Fruit fly (Drosophila melanogaster) Kc167 (cell line): Measurements from ENCODE around the gene kek6.

Experiments
- Myc ChIP-seq: fragments of >200 bp; optimal IDR thresholded peaks from 2 replicates; lab custom pipeline; 2017; ENCODE audit warnings: missing external identifiers
- Sin3A ChIP-seq: fragments of >200 bp; optimal IDR thresholded peaks from 2 replicates; lab custom pipeline; 2018; ENCODE audit warnings: missing external identifiers
- h ChIP-seq: fragments of >200 bp; optimal IDR thresholded peaks from 3 replicates; lab custom pipeline; 2018; ENCODE audit warnings: missing external identifiers
- insv ChIP-seq: fragments of >200 bp; optimal IDR thresholded peaks from 3 replicates; lab custom pipeline; 2018; ENCODE audit warnings: missing external identifiers
- psq ChIP-seq: fragments of >200 bp; optimal IDR thresholded peaks from 2 replicates; lab custom pipeline; 2017; ENCODE audit warnings: missing external identifiers
- ttk ChIP-seq: sonication (Bioruptor generic); optimal IDR thresholded peaks from 2 replicates; lab custom pipeline; 2017; ENCODE audit warnings: missing external identifiers

The kek6 gene

DNA sequence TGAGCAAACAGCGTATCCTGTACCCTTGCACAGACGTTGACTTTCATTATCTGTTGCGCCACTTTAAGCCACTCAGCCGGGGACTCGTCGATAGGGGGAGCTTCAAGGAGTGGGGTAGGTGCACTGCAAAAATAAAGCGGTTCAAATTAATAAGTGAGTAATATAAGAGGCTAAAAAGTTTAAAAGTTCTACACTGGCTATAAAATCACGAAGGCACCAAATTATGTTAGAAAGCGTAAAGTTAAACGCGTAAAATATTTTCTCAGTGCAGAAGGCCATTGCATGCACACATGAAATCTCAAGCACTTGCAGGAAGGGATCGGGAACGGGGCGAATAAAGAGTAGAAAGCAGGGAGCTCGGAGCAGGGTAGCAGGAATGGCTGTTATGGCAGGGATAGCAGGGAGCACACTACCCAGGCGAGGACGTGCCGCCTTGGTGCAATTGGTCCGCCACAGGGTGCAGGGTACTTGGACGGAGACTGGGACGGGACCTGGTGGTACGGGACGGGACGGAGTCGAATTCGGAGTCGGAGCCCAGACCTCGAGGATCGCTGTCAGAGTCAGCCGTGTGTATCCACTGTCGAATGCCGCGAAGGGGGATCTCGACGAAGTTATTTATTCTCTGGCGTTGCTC is 76.3 kb downstream of the kek6 start:
- TF ChIP-seq ttk (no peak), Myc (no peak), h (lab: Kevin White, UChicago) (no peak), insv (no peak), psq (lab: Kevin White, UChicago) (no peak), Sin3A (lab: Kevin White, UChicago) (no peak)

DNA sequence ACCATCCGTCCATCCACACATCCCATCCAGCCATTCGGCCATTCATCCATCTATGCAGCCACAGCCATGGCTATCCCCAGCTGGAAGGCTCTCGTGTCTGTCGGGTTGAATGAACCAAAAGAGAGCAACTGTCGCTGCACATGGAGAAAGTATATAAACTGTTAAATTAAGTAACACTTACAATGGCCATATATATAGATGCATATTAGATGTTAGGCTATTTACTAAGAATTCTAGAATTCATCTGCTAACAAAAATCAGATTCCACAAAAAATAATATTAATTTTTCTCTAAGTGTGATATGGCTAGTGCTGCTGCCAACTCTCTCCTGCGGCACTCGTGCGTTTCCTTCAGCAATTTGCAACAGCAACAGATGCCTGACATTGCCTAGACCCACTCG is 78.3 kb downstream of the kek6 start:
- TF ChIP-seq h (lab: Kevin White, UChicago) (no peak), Myc (no peak), insv (no peak), Sin3A (lab: Kevin White, UChicago) (no peak), ttk (no peak), psq (lab: Kevin White, UChicago) (no peak)

dm6 chr3R:31701934-31702333 is 80.0 kb downstream of the kek6 start:
- TF ChIP-seq h (lab: Kevin White, UChicago) = no peak
- no peak for TF ChIP-seq Myc
- TF ChIP-seq psq (lab: Kevin White, UChicago) = no peak
- TF ChIP-seq ttk = no peak
- no peak for TF ChIP-seq insv
- TF ChIP-seq Sin3A (lab: Kevin White, UChicago) = no peak

DNA sequence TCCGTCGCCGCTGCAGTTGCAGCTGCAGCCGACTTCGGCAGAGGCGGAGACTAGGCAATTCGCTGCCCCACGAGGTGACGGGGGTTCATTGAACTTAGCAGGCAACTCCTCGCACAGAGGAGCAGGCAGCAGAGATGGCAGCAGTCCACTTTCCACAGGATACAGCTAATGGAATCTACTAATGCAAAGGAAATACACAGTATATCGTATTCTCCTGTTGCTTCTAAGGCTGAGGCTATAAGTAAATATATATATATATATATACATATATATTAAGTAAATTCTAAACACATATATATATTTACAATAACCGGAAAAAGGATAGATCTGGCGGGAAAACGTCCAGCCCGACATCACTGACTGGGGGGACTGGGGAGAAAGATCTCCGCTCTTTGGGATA is 81.4 kb downstream of the kek6 start:
- TF ChIP-seq Myc (no peak), Sin3A (lab: Kevin White, UChicago) (no peak), h (lab: Kevin White, UChicago) (no peak), ttk (no peak), psq (lab: Kevin White, UChicago) (no peak), insv (no peak)

DNA sequence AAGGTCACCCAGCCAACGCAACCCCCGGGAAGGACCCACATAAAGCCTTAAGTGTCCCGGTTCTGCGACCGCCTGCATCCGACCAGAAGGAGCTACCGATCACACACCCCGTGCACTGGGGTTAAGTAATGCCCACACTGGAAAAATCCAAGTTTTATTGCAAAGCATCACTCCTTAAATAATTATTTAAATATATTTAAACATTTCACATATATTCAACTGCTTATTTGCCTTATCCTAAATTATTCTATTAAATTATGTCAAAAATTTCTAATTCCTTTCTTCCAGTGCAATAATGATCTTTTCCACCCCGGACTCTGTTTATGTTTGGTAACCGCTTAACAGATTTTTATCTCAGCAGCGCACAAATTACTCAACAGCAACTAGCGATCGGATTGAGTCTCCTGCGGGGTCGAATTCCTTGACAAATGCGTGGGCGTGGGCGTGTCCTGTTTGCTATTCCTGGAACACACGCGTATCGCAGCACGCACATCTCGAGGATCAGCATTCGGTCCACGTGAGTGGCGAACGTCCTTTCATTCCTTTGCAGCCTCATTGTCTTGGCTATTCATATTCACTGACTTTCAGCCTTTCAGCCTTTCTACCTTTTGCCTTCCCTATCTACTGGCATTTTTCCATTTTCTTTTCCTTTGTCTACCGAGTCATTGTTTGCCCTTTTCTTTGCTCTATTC is 82.7 kb downstream of the kek6 start:
- TF ChIP-seq h (lab: Kevin White, UChicago) (no peak), Sin3A (lab: Kevin White, UChicago) (no peak), psq (lab: Kevin White, UChicago) (no peak), Myc (no peak), ttk (no peak), insv (no peak)

- TF ChIP-seq Sin3A (lab: Kevin White, UChicago) (no peak), insv (no peak), h (lab: Kevin White, UChicago) (no peak), ttk (no peak)
Observed at dm6 chr3R:31706142-31706894, 84.4 kb downstream of the kek6 start.

DNA sequence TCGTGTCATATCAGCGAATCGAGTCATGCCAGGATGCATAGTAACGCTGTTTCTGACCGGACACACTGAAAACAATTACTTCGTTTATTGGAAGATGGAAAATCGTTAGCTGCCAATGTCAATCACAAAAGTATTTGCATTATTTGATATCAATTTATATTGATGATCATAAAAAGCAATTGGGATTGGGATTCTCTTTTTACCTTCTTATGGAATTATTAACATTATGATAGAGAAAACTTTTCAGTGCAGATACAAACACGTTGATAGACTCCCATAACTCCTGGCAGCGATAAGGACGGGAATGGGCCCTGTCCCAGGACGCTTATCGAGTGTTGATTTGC is 84.9 kb downstream of the kek6 start:
- TF ChIP-seq h (lab: Kevin White, UChicago) = no peak
- no peak for TF ChIP-seq ttk
- TF ChIP-seq Myc = no peak
- TF ChIP-seq Sin3A (lab: Kevin White, UChicago) = no peak
- no peak for TF ChIP-seq psq (lab: Kevin White, UChicago)
- no peak for TF ChIP-seq insv

DNA sequence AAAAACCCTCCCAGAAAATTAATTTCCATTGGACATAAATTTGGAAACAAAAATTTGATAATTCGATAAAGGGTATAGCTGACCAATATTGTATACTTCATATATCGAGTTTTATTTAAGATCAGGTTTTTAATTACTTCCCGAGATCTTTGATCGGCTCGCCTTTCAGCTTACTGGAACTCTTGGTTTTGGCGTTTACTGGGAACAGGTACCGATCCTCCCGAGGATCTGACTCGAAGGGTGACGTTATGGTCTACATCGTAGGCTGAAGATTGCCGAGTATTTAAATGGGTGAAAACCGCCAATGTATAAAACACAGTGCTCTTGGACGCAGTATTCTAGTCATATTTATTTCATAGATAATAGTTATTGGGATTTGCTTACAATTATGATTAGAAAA is 86.3 kb downstream of the kek6 start, which contains the start of gene CG42693:
Gene CG42693 (minus strand): TSS at position 101 of the 400 bp plus-strand sequence.
- no peak for TF ChIP-seq psq (lab: Kevin White, UChicago)
- no peak for TF ChIP-seq ttk
- no peak for TF ChIP-seq insv
- no peak for TF ChIP-seq h (lab: Kevin White, UChicago)
- TF ChIP-seq Myc = no peak
- TF ChIP-seq Sin3A (lab: Kevin White, UChicago) = no peak

DNA sequence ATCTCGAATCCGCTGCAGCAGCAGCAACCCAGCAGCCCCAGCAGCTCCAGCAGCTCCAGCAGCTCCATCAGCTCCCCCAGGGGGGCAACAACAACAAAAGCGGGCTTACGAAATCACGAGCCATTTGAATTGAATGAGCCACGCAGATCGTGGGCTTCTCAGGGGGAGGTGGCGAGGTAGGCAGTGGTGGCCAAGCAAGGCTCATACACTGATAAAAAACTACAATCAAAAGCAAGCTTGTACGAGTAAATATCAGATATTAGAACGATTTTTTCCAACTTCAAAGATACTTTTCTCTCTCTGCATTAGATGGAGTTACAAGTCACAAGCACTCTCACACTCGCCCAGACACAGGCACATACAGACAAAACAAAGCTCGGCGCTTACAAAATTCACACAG is 87.2 kb downstream of the kek6 start:
- TF ChIP-seq Sin3A (lab: Kevin White, UChicago) = no peak
- TF ChIP-seq psq (lab: Kevin White, UChicago) = no peak
- no peak for TF ChIP-seq Myc
- no peak for TF ChIP-seq insv
- no peak for TF ChIP-seq h (lab: Kevin White, UChicago)
- no peak for TF ChIP-seq ttk

dm6 chr3R:31709769-31710168 is 87.8 kb downstream of the kek6 start:
- no peak for TF ChIP-seq h (lab: Kevin White, UChicago)
- TF ChIP-seq Myc = no peak
- TF ChIP-seq insv = no peak
- no peak for TF ChIP-seq Sin3A (lab: Kevin White, UChicago)
- TF ChIP-seq psq (lab: Kevin White, UChicago) = no peak
- TF ChIP-seq ttk = no peak

- TF ChIP-seq psq (lab: Kevin White, UChicago) (no peak), h (lab: Kevin White, UChicago) (no peak), Myc (no peak), Sin3A (lab: Kevin White, UChicago) (no peak), insv (no peak), ttk (no peak)
Observed at dm6 chr3R:31711270-31712029, 89.5 kb downstream of the kek6 start.

- no peak for TF ChIP-seq insv
- no peak for TF ChIP-seq Sin3A (lab: Kevin White, UChicago)
- no peak for TF ChIP-seq Myc
- no peak for TF ChIP-seq h (lab: Kevin White, UChicago)
- no peak for TF ChIP-seq psq (lab: Kevin White, UChicago)
- TF ChIP-seq ttk = no peak
Observed at dm6 chr3R:31712585-31712984, 90.6 kb downstream of the kek6 start.
